Fruit fly (Drosophila melanogaster): Measurements from ENCODE around the gene slow.

slow gene

dm6 chr3L:4389104-4389503 lies 4.9 kb downstream of the slow start:
- no peak for TF ChIP-seq CG8478 (optimal IDR thresholded peaks at IDR 0.05)
- TF ChIP-seq CTCF (optimal IDR thresholded peaks at IDR 0.05) = no peak

DNA sequence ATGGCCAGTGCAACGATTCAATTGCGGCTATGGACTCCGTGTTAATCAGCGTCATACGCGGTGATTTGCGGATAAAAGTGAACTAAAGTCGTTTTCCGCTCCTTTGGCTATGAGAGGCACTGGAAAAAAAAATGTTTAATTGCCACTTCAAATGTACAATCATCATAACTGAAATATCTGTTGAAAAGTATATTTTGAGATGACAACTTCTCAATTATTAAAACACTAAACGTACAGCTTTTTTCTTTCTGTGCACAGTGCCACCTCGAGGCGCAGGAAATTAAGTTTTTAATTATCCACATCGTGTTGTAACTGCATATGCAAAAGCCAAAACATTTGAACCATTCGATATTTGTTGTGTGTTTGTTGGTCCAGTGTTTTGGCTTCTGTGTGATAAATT lies 8.6 kb downstream of the slow start:
- TF ChIP-seq CG8478 (optimal IDR thresholded peaks at IDR 0.05) (no peak), CTCF (optimal IDR thresholded peaks at IDR 0.05) (no peak)

- TF ChIP-seq CTCF (optimal IDR thresholded peaks at IDR 0.05) (no peak), CG8478 (optimal IDR thresholded peaks at IDR 0.05) (no peak)
Measured at dm6 chr3L:4393642-4394041, 9.4 kb downstream of the slow start.

DNA sequence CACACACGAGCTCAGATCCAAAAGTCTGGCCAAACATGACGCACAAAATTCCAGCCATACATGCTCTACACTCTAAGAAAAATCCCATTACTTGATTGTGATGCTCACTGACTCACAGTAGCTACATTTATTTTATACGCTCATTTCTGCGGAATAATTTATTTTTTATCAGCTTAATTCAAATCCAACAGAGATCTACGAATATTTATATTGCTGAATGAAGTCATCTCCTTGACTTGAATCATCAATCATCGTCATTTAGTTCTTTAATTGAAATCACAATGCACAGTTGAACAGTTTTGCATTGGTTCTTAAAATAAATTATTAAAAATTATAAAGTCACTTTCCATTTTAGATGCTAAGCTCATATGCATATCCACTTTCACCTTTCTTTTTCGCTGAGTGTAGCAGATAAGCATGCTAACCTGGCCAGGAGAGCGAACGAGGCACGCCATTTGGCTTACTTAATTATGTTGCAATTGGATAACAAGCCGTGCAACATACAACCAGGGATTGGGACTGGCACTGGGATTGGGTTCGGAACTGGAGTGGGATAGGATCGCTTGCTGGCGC lies 11.3 kb downstream of the slow start:
- TF ChIP-seq CTCF (optimal IDR thresholded peaks at IDR 0.05) = no peak
- no peak for TF ChIP-seq CG8478 (optimal IDR thresholded peaks at IDR 0.05)

dm6 chr3L:4396372-4396771 lies 12.1 kb downstream of the slow start:
- TF ChIP-seq CG8478 (optimal IDR thresholded peaks at IDR 0.05) = no peak
- TF ChIP-seq CTCF (optimal IDR thresholded peaks at IDR 0.05) = no peak

- TF ChIP-seq CTCF (optimal IDR thresholded peaks at IDR 0.05) = no peak
- TF ChIP-seq CG8478 (optimal IDR thresholded peaks at IDR 0.05) = no peak
Measured at dm6 chr3L:4397137-4397536, 12.9 kb downstream of the slow start.

dm6 chr3L:4397874-4398273 lies 13.6 kb downstream of the slow start:
- TF ChIP-seq CTCF (optimal IDR thresholded peaks at IDR 0.05) (no peak), CG8478 (optimal IDR thresholded peaks at IDR 0.05) (no peak)

dm6 chr3L:4399905-4400304 lies 15.7 kb downstream of the slow start:
- TF ChIP-seq CTCF (optimal IDR thresholded peaks at IDR 0.05) = no peak
- TF ChIP-seq CG8478 (optimal IDR thresholded peaks at IDR 0.05) = no peak

DNA sequence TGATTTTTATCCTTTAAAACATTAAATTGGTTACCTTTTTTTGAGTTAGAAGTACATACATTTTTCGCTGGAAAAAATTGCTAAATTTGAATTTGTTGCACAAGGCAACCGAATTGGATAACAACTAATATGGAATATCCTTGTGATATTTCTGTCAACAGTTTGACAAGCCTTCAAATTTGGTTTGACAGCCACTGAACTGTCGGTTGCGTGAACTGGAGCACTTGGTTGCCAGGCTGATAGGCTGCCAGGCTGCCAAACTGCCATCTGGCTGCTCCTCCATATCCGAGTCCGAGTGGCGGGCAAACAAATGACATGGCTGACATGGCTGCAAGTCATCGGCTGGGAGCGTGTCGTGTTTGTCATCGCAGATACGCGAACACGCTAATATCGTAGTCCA lies 17.0 kb downstream of the slow start:
- no peak for TF ChIP-seq CG8478 (optimal IDR thresholded peaks at IDR 0.05)
- no peak for TF ChIP-seq CTCF (optimal IDR thresholded peaks at IDR 0.05)

dm6 chr3L:4403180-4403769 lies 19.0 kb downstream of the slow start, which contains the start of gene Syx17:
TSS of gene Syx17 (plus strand) at chr3L:4403487.
- TF ChIP-seq CG8478 (optimal IDR thresholded peaks at IDR 0.05) (no peak), CTCF (optimal IDR thresholded peaks at IDR 0.05) (no peak)

dm6 chr3L:4405922-4406321 lies 21.7 kb downstream of the slow start, which contains the start of gene CG15019:
TSS of gene CG15019 (minus strand) at chr3L:4406059.
- TF ChIP-seq CG8478 (optimal IDR thresholded peaks at IDR 0.05) = no peak
- TF ChIP-seq CTCF (optimal IDR thresholded peaks at IDR 0.05) = no peak

DNA sequence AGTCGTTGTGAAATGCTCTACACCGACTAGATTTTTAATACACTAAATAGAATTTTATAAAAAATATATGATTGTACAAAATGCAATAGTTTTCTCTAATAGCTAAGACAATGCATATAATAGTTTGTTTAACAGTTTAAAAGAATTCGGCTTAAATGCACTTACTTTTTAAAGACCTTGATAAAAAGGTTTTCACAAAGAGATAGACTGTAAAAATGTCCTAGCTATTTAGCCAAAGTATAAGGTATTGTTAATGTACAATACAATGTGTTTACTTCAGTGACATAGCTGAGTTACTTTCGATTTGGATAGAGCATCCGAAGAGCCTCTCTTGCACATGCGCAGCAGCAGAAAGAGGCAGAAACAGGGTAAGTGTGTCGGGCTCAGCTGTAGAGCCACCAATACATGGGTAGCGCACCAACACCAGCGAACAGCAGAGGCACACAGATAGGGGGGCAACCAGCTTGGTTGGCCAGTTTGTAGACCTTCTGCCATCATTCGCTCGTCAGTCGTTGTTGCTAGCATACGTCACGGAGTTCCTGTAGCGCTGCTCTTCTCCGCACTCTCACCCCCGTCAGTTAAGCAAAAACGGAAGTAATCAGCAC lies 22.5 kb downstream of the slow start, which contains the start of gene TP53INP:
Gene TP53INP (plus strand): TSS at position 291 of the 605 bp plus-strand sequence.
- no peak for TF ChIP-seq CTCF (optimal IDR thresholded peaks at IDR 0.05)
- TF ChIP-seq CG8478 (optimal IDR thresholded peaks at IDR 0.05) = no peak

DNA sequence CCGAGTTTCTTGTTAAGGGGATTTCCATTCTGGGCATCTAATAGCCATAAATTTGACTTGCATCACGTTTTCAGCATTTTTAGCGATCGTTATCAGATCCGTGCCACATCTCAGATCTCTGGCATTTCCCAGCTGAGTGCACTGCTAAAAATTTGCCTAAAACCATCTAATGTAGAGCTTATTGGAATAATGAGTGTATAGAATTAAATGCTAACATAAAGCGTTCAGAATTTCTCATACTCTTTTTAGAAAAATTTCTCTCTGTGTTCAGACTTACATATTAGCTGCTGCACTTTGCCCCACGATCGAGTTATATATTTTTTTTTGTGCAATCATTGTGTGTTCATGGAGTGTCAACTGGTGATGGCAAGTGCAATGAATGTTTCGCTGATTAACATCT lies 23.5 kb downstream of the slow start:
- TF ChIP-seq CG8478 (optimal IDR thresholded peaks at IDR 0.05) (no peak), CTCF (optimal IDR thresholded peaks at IDR 0.05) (no peak)

- TF ChIP-seq CTCF (optimal IDR thresholded peaks at IDR 0.05) = no peak
- TF ChIP-seq CG8478 (optimal IDR thresholded peaks at IDR 0.05) = no peak
Measured at dm6 chr3L:4408313-4409133, 24.3 kb downstream of the slow start.

- TF ChIP-seq CTCF (optimal IDR thresholded peaks at IDR 0.05) (no peak), CG8478 (optimal IDR thresholded peaks at IDR 0.05) (no peak)
Measured at dm6 chr3L:4409134-4409897, 25.1 kb downstream of the slow start.
